Worm (Caenorhabditis elegans) whole organism, young adult: ENCODE data around the gene chtb-2.

Experiments
- B0261.1 ChIP-seq: sonication (generic microtip); optimal IDR thresholded peaks from 2 replicates; lab custom pipeline; 2016; ENCODE audit warnings: mild to moderate bottlenecking, missing genetic modification characterization, moderate library complexity, missing compliant biosample characterization
- C06A6.2 ChIP-seq: fragments of 200-800 bp; sonication (Bioruptor generic); conservative IDR thresholded peaks from 2 replicates; pipeline ENCODE4 v1.3.6; 2022; ENCODE audit warnings: missing genetic modification characterization, missing compliant biosample characterization
- F22D6.2 ChIP-seq: sonication (generic microtip); optimal IDR thresholded peaks from 2 replicates; lab custom pipeline; 2016; ENCODE audit warnings: mild to moderate bottlenecking, missing genetic modification characterization, missing compliant biosample characterization
- F55B11.4 ChIP-seq: sonication (generic microtip); optimal IDR thresholded peaks from 2 replicates; lab custom pipeline; 2016; ENCODE audit warnings: missing compliant biosample characterization, missing genetic modification characterization, borderline replicate concordance; ENCODE audit not compliant: insufficient read depth
- F57A8.1 ChIP-seq: fragments of 200-800 bp; sonication (Bioruptor generic); optimal IDR thresholded peaks from 2 replicates; lab custom pipeline; 2018; ENCODE audit warnings: mild to moderate bottlenecking, missing genetic modification characterization, moderate library complexity, missing compliant biosample characterization
- T07F8.4 ChIP-seq: sonication (generic microtip); optimal IDR thresholded peaks from 2 replicates; lab custom pipeline; 2016; ENCODE audit warnings: mild to moderate bottlenecking, missing genetic modification characterization, moderate library complexity, missing compliant biosample characterization
- Y95B8A.8 ChIP-seq: fragments of 200-800 bp; sonication (Bioruptor generic); IDR thresholded peaks from 2 replicates; pipeline ENCODE4 v1.3.6; 2022; ENCODE audit warnings: missing genetic modification reagents, missing genetic modification characterization, missing compliant biosample characterization
- ZK185.1 ChIP-seq: sonication (generic microtip); optimal IDR thresholded peaks from 2 replicates; lab custom pipeline; 2016; ENCODE audit warnings: mild to moderate bottlenecking, missing genetic modification characterization, missing compliant biosample characterization; ENCODE audit not compliant: poor library complexity, severe bottlenecking
- akir-1 ChIP-seq: fragments of 200-800 bp; sonication (Bioruptor generic); optimal IDR thresholded peaks from 2 replicates; lab custom pipeline; 2018; ENCODE audit warnings: mild to moderate bottlenecking, missing genetic modification characterization, moderate library complexity, missing compliant biosample characterization
- atf-7 ChIP-seq: sonication (generic microtip); optimal IDR thresholded peaks from 2 replicates; lab custom pipeline; 2017; ENCODE audit warnings: mild to moderate bottlenecking, missing genetic modification characterization, missing compliant biosample characterization
- athp-1 ChIP-seq: sonication (generic microtip); optimal IDR thresholded peaks from 2 replicates; lab custom pipeline; 2017; ENCODE audit warnings: mild to moderate bottlenecking, missing genetic modification characterization, missing compliant biosample characterization
- attf-3 ChIP-seq: fragments of 200-800 bp; sonication (Bioruptor generic); conservative IDR thresholded peaks from 2 replicates; pipeline ENCODE4 v1.3.6; 2022; ENCODE audit warnings: missing genetic modification reagents, missing genetic modification characterization, missing compliant biosample characterization
- attf-6 ChIP-seq: fragments of 200-800 bp; sonication (Bioruptor generic); IDR thresholded peaks from 2 replicates; pipeline ENCODE4 v1.3.6; 2022; ENCODE audit warnings: missing genetic modification reagents, missing genetic modification characterization, missing compliant biosample characterization
- ceh-100 ChIP-seq: fragments of 200-800 bp; sonication (Bioruptor generic); IDR thresholded peaks from 2 replicates; pipeline ENCODE4 v1.3.6; 2022; ENCODE audit warnings: missing genetic modification reagents, missing genetic modification characterization, missing compliant biosample characterization
- ceh-27 ChIP-seq: fragments of 200-800 bp; sonication (Bioruptor generic); optimal IDR thresholded peaks from 2 replicates; lab custom pipeline; 2018; ENCODE audit warnings: mild to moderate bottlenecking, missing genetic modification characterization, moderate library complexity, missing compliant biosample characterization
- die-1 ChIP-seq: sonication (generic microtip); optimal IDR thresholded peaks from 2 replicates; lab custom pipeline; 2016; ENCODE audit warnings: missing genotype, mild to moderate bottlenecking, missing genetic modification characterization, missing compliant biosample characterization
- egl-44 ChIP-seq: fragments of 200-800 bp; sonication (Bioruptor generic); IDR thresholded peaks from 2 replicates; pipeline ENCODE4 v1.3.6; 2022; ENCODE audit warnings: missing genetic modification reagents, missing genetic modification characterization, missing compliant biosample characterization
- ets-4 ChIP-seq: fragments of 200-800 bp; sonication (Bioruptor generic); optimal IDR thresholded peaks from 2 replicates; lab custom pipeline; 2018; ENCODE audit warnings: mild to moderate bottlenecking, missing genetic modification characterization, missing compliant biosample characterization
- fkh-3 ChIP-seq: sonication (generic microtip); optimal IDR thresholded peaks from 2 replicates; lab custom pipeline; 2016; ENCODE audit warnings: mild to moderate bottlenecking, missing genetic modification characterization, missing compliant biosample characterization
- hmg-1.2 ChIP-seq: fragments of 200-800 bp; sonication (Bioruptor generic); IDR thresholded peaks from 2 replicates; pipeline ENCODE4 v1.3.6; 2022; ENCODE audit warnings: missing genetic modification reagents, missing genetic modification characterization, missing compliant biosample characterization
- hsf-1 ChIP-seq: fragments of 200-800 bp; sonication (Bioruptor generic); IDR thresholded peaks from 2 replicates; pipeline ENCODE4 v1.3.6; 2022; ENCODE audit warnings: missing genetic modification reagents, missing genetic modification characterization, missing compliant biosample characterization
- let-526 ChIP-seq: fragments of 200-800 bp; sonication (Bioruptor generic); IDR thresholded peaks from 2 replicates; pipeline ENCODE4 v1.3.6; 2022; ENCODE audit warnings: missing genetic modification reagents, missing genetic modification characterization, missing compliant biosample characterization
- let-607 ChIP-seq, 2 experiments: fragments of 200-800 bp in 1 of 2; sonication (Bioruptor generic) in 1 of 2; sonication (generic microtip) in 1 of 2; optimal IDR thresholded peaks; 2 replicates each; lab custom pipeline; 2016 to 2018; ENCODE audit warnings: mild to moderate bottlenecking in 2 of 2, missing compliant biosample characterization in 2 of 2, missing genetic modification characterization in 2 of 2, moderate library complexity in 2 of 2, missing genotype in 1 of 2
- lin-54 ChIP-seq: fragments of 200-800 bp; sonication (Bioruptor generic); optimal IDR thresholded peaks from 2 replicates; lab custom pipeline; 2018; ENCODE audit warnings: mild to moderate bottlenecking, missing genetic modification characterization, missing compliant biosample characterization
- lir-1 ChIP-seq: fragments of 200-800 bp; sonication (Bioruptor generic); conservative IDR thresholded peaks from 2 replicates; pipeline ENCODE4 v1.3.6; 2022; ENCODE audit warnings: missing genetic modification reagents, missing genetic modification characterization, missing compliant biosample characterization
- madf-3 ChIP-seq: fragments of 200-800 bp; sonication (Bioruptor generic); IDR thresholded peaks from 2 replicates; pipeline ENCODE4 v1.3.6; 2022; ENCODE audit warnings: missing genetic modification reagents, missing genetic modification characterization, missing compliant biosample characterization
- mcd-1 ChIP-seq: fragments of 200-800 bp; sonication (Bioruptor generic); IDR thresholded peaks from 2 replicates; pipeline ENCODE4 v1.3.6; 2022; ENCODE audit warnings: missing genetic modification reagents, missing genetic modification characterization, missing compliant biosample characterization
- mel-28 ChIP-seq: sonication (generic microtip); optimal IDR thresholded peaks from 2 replicates; lab custom pipeline; 2016; ENCODE audit warnings: borderline replicate concordance, mild to moderate bottlenecking, missing genetic modification characterization, missing compliant biosample characterization
- nhr-80 ChIP-seq: sonication (generic microtip); optimal IDR thresholded peaks from 2 replicates; lab custom pipeline; 2016; ENCODE audit warnings: missing genetic modification characterization, missing compliant biosample characterization
- rec-8 ChIP-seq, 2 experiments: sonication (generic microtip); optimal IDR thresholded peaks; 2 replicates each; lab custom pipeline; 2016; ENCODE audit warnings: mild to moderate bottlenecking in 2 of 2, missing genetic modification characterization in 2 of 2, missing genetic modification reagents in 2 of 2, missing genotype in 2 of 2, missing biosample characterization in 1 of 2, missing compliant biosample characterization in 1 of 2, moderate library complexity in 1 of 2
- repo-1 ChIP-seq: sonication (generic microtip); optimal IDR thresholded peaks from 2 replicates; lab custom pipeline; 2017; ENCODE audit warnings: mild to moderate bottlenecking, missing genetic modification characterization, missing compliant biosample characterization
- sea-2 ChIP-seq: fragments of 200-800 bp; sonication (Bioruptor generic); IDR thresholded peaks from 2 replicates; pipeline ENCODE4 v1.3.6; 2022; ENCODE audit warnings: missing genetic modification characterization, missing compliant biosample characterization
- snpc-3.4 ChIP-seq: sonication (generic microtip); optimal IDR thresholded peaks from 2 replicates; lab custom pipeline; 2017; ENCODE audit warnings: missing genetic modification characterization, mild to moderate bottlenecking, missing compliant biosample characterization, antibody characterized with exemption, moderate library complexity, missing genotype, missing genetic modification reagents
- tbx-9 ChIP-seq: sonication (generic microtip); optimal IDR thresholded peaks from 2 replicates; lab custom pipeline; 2016; ENCODE audit warnings: borderline replicate concordance, missing genetic modification characterization, inconsistent platforms, missing compliant biosample characterization
- tlf-1 ChIP-seq: fragments of 200-800 bp; sonication (Bioruptor generic); optimal IDR thresholded peaks from 2 replicates; lab custom pipeline; 2018; ENCODE audit warnings: mild to moderate bottlenecking, missing genetic modification characterization, missing compliant biosample characterization
- unc-62 ChIP-seq: fragments of 150-350 bp; optimal IDR thresholded peaks from 2 replicates; lab custom pipeline; 2014; ENCODE audit warnings: missing biosample characterization, missing genetic modification reagents, missing genetic modification characterization
- ztf-22 ChIP-seq: fragments of 200-800 bp; sonication (Bioruptor generic); optimal IDR thresholded peaks from 2 replicates; lab custom pipeline; 2018; ENCODE audit warnings: mild to moderate bottlenecking, missing genetic modification characterization, moderate library complexity, missing compliant biosample characterization
- ztf-25 ChIP-seq: fragments of 200-800 bp; sonication (Bioruptor generic); IDR thresholded peaks from 2 replicates; pipeline ENCODE4 v1.3.6; 2022; ENCODE audit warnings: missing genetic modification reagents, missing genetic modification characterization, missing compliant biosample characterization
- ztf-28 ChIP-seq: fragments of 200-800 bp; sonication (Bioruptor generic); IDR thresholded peaks from 2 replicates; pipeline ENCODE4 v1.3.6; 2022; ENCODE audit warnings: missing genetic modification reagents, missing genetic modification characterization, missing compliant biosample characterization

chtb-2 gene

DNA sequence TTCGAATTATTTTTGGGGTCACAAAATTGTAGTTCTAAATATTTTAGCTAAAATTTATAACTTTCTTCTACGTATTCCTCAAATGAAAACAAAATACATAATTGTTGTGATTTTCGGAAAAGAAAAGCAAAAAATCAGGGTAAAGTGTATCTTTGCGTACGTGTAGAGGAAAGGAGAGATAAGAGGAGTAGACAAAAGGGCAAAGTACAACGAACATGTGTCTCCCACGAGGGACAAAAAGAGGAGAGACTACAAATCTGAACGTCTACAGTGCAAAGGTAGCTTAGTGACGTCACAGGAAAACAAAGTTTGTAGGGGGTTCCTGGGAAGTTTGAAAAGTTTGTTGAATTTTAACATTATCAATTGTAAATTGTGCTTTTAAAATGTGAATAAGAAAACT, 35.5 kb upstream of the chtb-2 start (continued):
- TF ChIP-seq sea-2 (GFP tag; lab: Robert Waterston, UW) (no peak), T07F8.4 (tag; lab: Kevin White, UChicago) (no peak), akir-1 (no peak), ztf-22 (no peak), ZK185.1 (no peak), F57A8.1 (GFP tag; lab: Kevin White, UChicago) (no peak), let-607 (tag; optimal IDR thresholded peaks at IDR 0.05; lab: Kevin White, UChicago) (peak in 1 of 2 experiments; percentile 33), die-1 (tag; lab: Kevin White, UChicago) (no peak), atf-7 (tag; lab: Kevin White, UChicago) (peak; percentile 64), mel-28 (tag; lab: Kevin White, UChicago) (no peak), fkh-3 (tag; lab: Kevin White, UChicago) (no peak), tbx-9 (no peak), unc-62 (GFP tag; lab: Kevin White, UChicago) (no peak), ztf-25 (GFP tag; lab: Robert Waterston, UW) (no peak), ceh-27 (GFP tag; lab: Kevin White, UChicago) (no peak), lir-1 (GFP tag; lab: Robert Waterston, UW) (no peak), Y95B8A.8 (GFP tag; lab: Robert Waterston, UW) (no peak), ztf-28 (GFP tag; lab: Robert Waterston, UW) (no peak), snpc-3.4 (no peak), F55B11.4 (no peak), egl-44 (GFP tag; lab: Robert Waterston, UW) (0 out of 2 replicates have a peak, but pooled peaks have one; percentile 50), nhr-80 (peak; percentile 40), hsf-1 (GFP tag; lab: Robert Waterston, UW) (no peak), rec-8 (tag; optimal IDR thresholded peaks at IDR 0.05; lab: Kevin White, UChicago) (no peak), lin-54 (GFP tag; lab: Kevin White, UChicago) (peak; percentile 13), C06A6.2 (GFP tag; lab: Robert Waterston, UW) (peak; percentile 57; the same call in 1 of the 2 replicates), B0261.1 (tag; lab: Kevin White, UChicago) (no peak), tlf-1 (peak; percentile 52), athp-1 (tag; lab: Kevin White, UChicago) (no peak), hmg-1.2 (GFP tag; lab: Robert Waterston, UW) (0 out of 2 replicates have a peak, but pooled peaks have one; percentile 17), F22D6.2 (tag; lab: Kevin White, UChicago) (peak; percentile 28), ets-4 (GFP tag; lab: Kevin White, UChicago) (no peak), attf-3 (GFP tag; lab: Robert Waterston, UW) (no peak), ceh-100 (no peak), mcd-1 (peak; percentile 42), let-526 (GFP tag; lab: Robert Waterston, UW) (0 out of 2 replicates have a peak, but pooled peaks have one; percentile 44), madf-3 (GFP tag; lab: Robert Waterston, UW) (no peak)

DNA sequence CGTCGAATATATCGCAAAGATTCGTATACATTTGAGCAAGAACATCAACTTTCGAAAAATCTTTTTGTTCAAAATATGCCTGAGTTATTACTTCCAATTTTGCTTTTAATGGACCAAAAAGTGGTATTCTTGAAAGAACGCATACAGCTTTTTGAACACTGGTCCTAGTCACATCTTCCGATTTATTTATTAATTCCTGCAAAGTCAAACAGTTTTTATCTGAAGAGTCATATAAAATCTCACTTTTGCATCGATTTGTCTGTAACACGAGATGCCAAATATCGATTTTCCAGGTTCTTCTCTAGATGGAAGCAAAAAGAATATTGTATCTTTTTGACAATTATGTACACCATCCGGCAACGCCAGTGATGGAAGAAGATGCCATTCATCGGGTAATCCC, 33.2 kb upstream of the chtb-2 start:
- TF ChIP-seq attf-6 (GFP tag; lab: Robert Waterston, UW), result 0 out of 2 replicates have a peak, but pooled peaks have one; percentile 30
- peak; percentile 46 for TF ChIP-seq repo-1
- TF ChIP-seq mel-28 (tag; lab: Kevin White, UChicago), result no peak
